Fruit fly (Drosophila melanogaster) whole organism: Measurements from ENCODE around the gene CG33272.

Experiments
- CG8478 ChIP-seq: fragments of >200 bp; optimal IDR thresholded peaks from 2 replicates; lab custom pipeline; 2018; ENCODE audit warnings: inconsistent platforms
- Dll ChIP-seq: fragments of >200 bp; optimal IDR thresholded peaks from 2 replicates; lab custom pipeline; 2017
- EcR ChIP-seq, 2 experiments: fragments of >200 bp; optimal IDR thresholded peaks; 2 replicates each; lab custom pipeline; 2017; ENCODE audit warnings: missing biosample characterization in 2 of 2, missing genetic modification characterization in 2 of 2, missing genetic modification reagents in 2 of 2
- psq ChIP-seq: fragments of >200 bp; optimal IDR thresholded peaks from 2 replicates; lab custom pipeline; 2017
- usp ChIP-seq: fragments of >200 bp; optimal IDR thresholded peaks from 2 replicates; lab custom pipeline; 2017; ENCODE audit warnings: missing biosample characterization, missing genetic modification characterization, mixed read lengths

dm6 chr3L:11516229-11516628 is 5.8 kb upstream of the CG33272 start:
- TF ChIP-seq psq (lab: Kevin White, UChicago) (no peak), EcR (GFP tag; optimal IDR thresholded peaks at IDR 0.05; lab: Kevin White, UChicago) (no peak), Dll (no peak), usp (GFP tag; lab: Kevin White, UChicago) (no peak), CG8478 (lab: Kevin White, UChicago) (no peak)
